Fruit fly (Drosophila melanogaster) whole organism, embryonic: Measurements from ENCODE around the gene zfh2.

Experiments used
- ATbp ChIP-seq: fragments of 200-800 bp; sonication (Bioruptor generic); optimal IDR thresholded peaks from 2 replicates; lab custom pipeline; 2017; ENCODE audit warnings: missing biosample characterization, mild to moderate bottlenecking, missing genetic modification characterization, missing genetic modification reagents
- CG14050 ChIP-seq: fragments of 200-800 bp; sonication (Bioruptor generic); IDR thresholded peaks from 3 replicates; pipeline ENCODE4 v1.3.6; 2022; ENCODE audit warnings: missing biosample characterization, missing genetic modification characterization
- CG17802 ChIP-seq: fragments of 200-800 bp; sonication (Bioruptor generic); optimal IDR thresholded peaks from 2 replicates; lab custom pipeline; 2018; ENCODE audit warnings: missing biosample characterization, mild to moderate bottlenecking, missing genetic modification characterization, moderate library complexity
- CG18599 ChIP-seq: fragments of 200-800 bp; sonication (Bioruptor generic); optimal IDR thresholded peaks from 3 replicates; lab custom pipeline; 2017; ENCODE audit warnings: missing biosample characterization, missing genetic modification characterization, mild to moderate bottlenecking, moderate library complexity, missing genetic modification reagents
- CG8924 ChIP-seq: fragments of 200-800 bp; optimal IDR thresholded peaks from 3 replicates; lab custom pipeline; 2019; ENCODE audit warnings: missing biosample characterization, mild to moderate bottlenecking, missing genetic modification characterization, moderate library complexity
- Hr78 ChIP-seq, 2 experiments: fragments of 200-800 bp in 1 of 2; fragments of >200 bp in 1 of 2; sonication (Bioruptor generic) in 1 of 2; optimal IDR thresholded peaks; 2 replicates each; lab custom pipeline; 2017 to 2019; ENCODE audit warnings: missing biosample characterization in 2 of 2, missing genetic modification characterization in 2 of 2, mild to moderate bottlenecking in 1 of 2, moderate library complexity in 1 of 2
- chn ChIP-seq: fragments of 200-800 bp; sonication (Bioruptor generic); optimal IDR thresholded peaks from 2 replicates; lab custom pipeline; 2016; ENCODE audit warnings: missing biosample characterization, missing genetic modification characterization
- croc ChIP-seq: fragments of 200-800 bp; sonication (Bioruptor generic); conservative IDR thresholded peaks from 3 replicates; pipeline ENCODE4 v1.3.6; 2022; ENCODE audit warnings: missing biosample characterization, missing genetic modification characterization
- lbe ChIP-seq: fragments of 200-800 bp; sonication (Bioruptor generic); optimal IDR thresholded peaks from 2 replicates; lab custom pipeline; 2016; ENCODE audit warnings: missing biosample characterization, mild to moderate bottlenecking, missing genetic modification characterization
- sima ChIP-seq: fragments of 200-800 bp; sonication (Bioruptor generic); optimal IDR thresholded peaks from 2 replicates; lab custom pipeline; 2016; ENCODE audit warnings: missing biosample characterization, missing genetic modification characterization
- tgo ChIP-seq: fragments of 200-800 bp; sonication (Bioruptor generic); IDR thresholded peaks from 3 replicates; pipeline ENCODE4 v1.3.6; 2022; ENCODE audit warnings: missing biosample characterization, missing genetic modification characterization
- ttk ChIP-seq: fragments of 200-800 bp; sonication (Bioruptor generic); IDR thresholded peaks from 2 replicates; pipeline ENCODE4 v2.1.2; 2022; ENCODE audit warnings: missing biosample characterization, missing genetic modification characterization
- zen2 ChIP-seq: fragments of 200-800 bp; sonication (Bioruptor generic); IDR thresholded peaks from 3 replicates; pipeline ENCODE4 v1.3.6; 2022; ENCODE audit warnings: missing biosample characterization, missing genetic modification characterization; ENCODE audit not compliant: partially characterized antibody

dm6 chr4:558456-558855, 56.8 kb downstream of the zfh2 start:
- no peak for TF ChIP-seq sima (GFP tag; lab: Kevin White, UChicago)
- TF ChIP-seq zen2 (GFP tag; lab: Robert Waterston, UW) = no peak
- no peak for TF ChIP-seq CG8924 (tag; lab: Kevin White, UChicago)
- no peak for TF ChIP-seq CG18599 (GFP tag; lab: Kevin White, UChicago)
- TF ChIP-seq CG14050 = no peak
- TF ChIP-seq ATbp (GFP tag; lab: Kevin White, UChicago) = no peak
- no peak for TF ChIP-seq croc (GFP tag; lab: Robert Waterston, UW)
- no peak for TF ChIP-seq ttk (GFP tag; lab: Robert Waterston, UW)
- TF ChIP-seq lbe (GFP tag; lab: Kevin White, UChicago) = no peak
- TF ChIP-seq chn (GFP tag; lab: Kevin White, UChicago) = no peak
- TF ChIP-seq tgo (GFP tag; lab: Robert Waterston, UW) = no peak
- TF ChIP-seq Hr78 (GFP tag; optimal IDR thresholded peaks at IDR 0.05; lab: Kevin White, UChicago) = no peak
- TF ChIP-seq CG17802 = no peak
